Fruit fly (Drosophila melanogaster): ENCODE data around the gene CG18661.

DNA sequence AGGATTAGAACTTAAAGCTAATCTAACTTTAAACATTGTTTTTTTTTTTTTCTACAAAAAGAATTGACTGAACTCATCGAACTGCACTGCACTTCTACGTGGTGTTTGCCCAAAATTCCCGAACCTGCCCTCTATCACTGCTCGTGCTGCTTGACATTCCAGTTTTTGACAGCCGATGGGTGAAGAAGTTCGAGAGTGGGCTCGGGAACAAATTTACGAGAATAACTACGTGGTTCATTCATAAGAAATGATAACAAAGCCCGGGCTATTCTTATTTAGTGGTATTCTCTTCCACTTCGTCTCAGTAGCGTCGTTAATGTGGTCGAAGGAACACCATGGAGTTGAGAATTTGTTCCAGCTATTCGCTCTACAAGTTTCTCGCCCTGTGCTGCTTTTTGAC lies 30.2 kb upstream of the CG18661 start, which contains the start of gene CG18088:
- TF ChIP-seq psq (optimal IDR thresholded peaks at IDR 0.05) (no peak), usp (GFP tag; optimal IDR thresholded peaks at IDR 0.05) (no peak), pan (optimal IDR thresholded peaks at IDR 0.05) (no peak), CG8478 (optimal IDR thresholded peaks at IDR 0.05) (no peak), EcR (GFP tag; optimal IDR thresholded peaks at IDR 0.05) (no peak), Dll (optimal IDR thresholded peaks at IDR 0.05) (no peak)
